Fruit fly (Drosophila melanogaster): ENCODE data around the gene CG5282.

Gene CG5282

DNA sequence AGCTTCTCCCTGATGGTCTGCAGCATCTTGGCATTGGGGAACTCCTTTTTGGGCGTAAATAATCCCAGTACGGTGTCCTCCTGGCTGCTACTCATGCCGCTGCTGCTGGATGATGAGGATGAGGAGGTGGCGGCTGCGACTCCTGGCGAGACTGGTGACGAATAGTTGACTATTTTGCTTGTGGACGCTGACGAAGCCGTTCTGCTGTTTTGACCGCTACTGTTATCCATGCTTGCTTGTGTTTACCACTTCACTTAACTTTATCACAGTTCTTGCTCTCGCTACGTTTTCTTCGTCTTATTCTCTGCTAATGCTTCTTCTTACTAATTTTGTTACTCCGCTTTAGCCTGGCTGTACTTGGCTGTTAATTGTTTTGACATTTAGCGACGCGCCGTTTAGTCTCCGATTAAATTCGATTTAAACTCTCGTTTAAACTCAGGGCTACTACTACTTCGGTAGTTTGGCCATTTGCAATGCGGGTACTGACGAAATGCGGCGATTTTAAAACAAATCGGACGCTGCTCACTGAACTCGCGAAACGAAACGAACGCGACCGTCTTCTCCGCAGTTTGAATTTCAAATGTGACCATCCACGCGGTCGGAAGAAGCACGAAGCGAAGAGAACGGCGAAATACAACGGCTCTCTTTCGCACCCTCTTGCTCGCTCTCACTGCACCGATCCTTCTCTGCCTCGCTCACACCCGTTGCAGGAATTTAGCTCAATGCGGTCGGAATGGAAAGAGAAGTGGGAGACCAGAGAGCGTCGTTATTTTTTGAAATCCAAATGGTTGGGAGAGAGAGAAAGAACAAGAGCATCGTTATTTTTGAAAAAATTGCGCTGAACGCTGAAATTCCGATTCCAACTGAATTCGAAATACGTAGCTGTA is 24.6 kb downstream of the CG5282 start, which contains the start of gene trbl (continued):
- TF ChIP-seq CG7786 (GFP tag; optimal IDR thresholded peaks at IDR 0.05) (no peak), abd-A (tag; optimal IDR thresholded peaks at IDR 0.05) (peak; percentile 2), ato (GFP tag; IDR thresholded peaks at IDR 0.05; ENCODE audit: partially characterized antibody) (peak; percentile 70; the same call in 1 of the 2 replicates), gfzf (GFP tag; optimal IDR thresholded peaks at IDR 0.05) (peak; percentile 59), nom (GFP tag; optimal IDR thresholded peaks at IDR 0.05) (peak; percentile 58), CG6254 (GFP tag; optimal IDR thresholded peaks at IDR 0.05) (no peak), CG12744 (GFP tag; optimal IDR thresholded peaks at IDR 0.05) (peak; percentile 11), Doc3 (GFP tag; IDR thresholded peaks at IDR 0.05; ENCODE audit: partially characterized antibody) (peak; percentile 37; the same call in 1 of the 3 replicates), CG14710 (tag; optimal IDR thresholded peaks at IDR 0.05) (peak; percentile 26), cwo (GFP tag; optimal IDR thresholded peaks at IDR 0.05) (no peak), Kr (GFP tag; optimal IDR thresholded peaks at IDR 0.05) (peak; percentile 13), Ravus (GFP tag; IDR thresholded peaks at IDR 0.05) (no peak), row (GFP tag; IDR thresholded peaks at IDR 0.05) (peak; percentile 9; the same call in 1 of the 3 replicates)

- peak; percentile 17 for TF ChIP-seq Med (GFP tag)
- no peak for TF ChIP-seq ken (GFP tag; IDR thresholded peaks at IDR 0.05)
- TF ChIP-seq zen2 (GFP tag; IDR thresholded peaks at IDR 0.05; ENCODE audit: partially characterized antibody), result no peak
- peak in 1 of 2 experiments; percentile 10 for TF ChIP-seq Pdp1 (GFP tag; optimal IDR thresholded peaks at IDR 0.05)
- TF ChIP-seq CG4730 (GFP tag; IDR thresholded peaks at IDR 0.05), result no peak
- peak in 1 of 2 experiments; percentile 5 for TF ChIP-seq Hr51 (GFP tag; optimal IDR thresholded peaks at IDR 0.05)
- no peak for TF ChIP-seq CG18476 (GFP tag; optimal IDR thresholded peaks at IDR 0.05)
- peak; percentile 82 for TF ChIP-seq sens (GFP tag)
- TF ChIP-seq CG12942 (GFP tag; optimal IDR thresholded peaks at IDR 0.05), result no peak
These were observed 25.4 kb downstream of the CG5282 start for dm6 chr3L:20400515-20400914.

- TF ChIP-seq zfh1 (GFP tag; IDR thresholded peaks at IDR 0.05) (peak; percentile 82), eyg (GFP tag; optimal IDR thresholded peaks at IDR 0.05) (peak; percentile 53), run (tag; optimal IDR thresholded peaks at IDR 0.05) (peak; percentile 86), wor (GFP tag; IDR thresholded peaks at IDR 0.05) (peak; percentile 59), onecut (GFP tag; IDR thresholded peaks at IDR 0.05) (peak; percentile 79), lab (GFP tag; optimal IDR thresholded peaks at IDR 0.05) (peak; percentile 92), pita (GFP tag; optimal IDR thresholded peaks at IDR 0.05) (no peak), dpn (GFP tag; optimal IDR thresholded peaks at IDR 0.05) (peak; percentile 84 to 88), Awh (GFP tag; IDR thresholded peaks at IDR 0.05) (peak; percentile 84), zen2 (GFP tag; IDR thresholded peaks at IDR 0.05; ENCODE audit: partially characterized antibody) (no peak), Sin3A (optimal IDR thresholded peaks at IDR 0.05) (no peak), Asciz (GFP tag; optimal IDR thresholded peaks at IDR 0.05) (peak; percentile 88), tio (GFP tag; optimal IDR thresholded peaks at IDR 0.05) (peak; percentile 91), chm (GFP tag; IDR thresholded peaks at IDR 0.05) (peak; percentile 79), btn (GFP tag; optimal IDR thresholded peaks at IDR 0.05) (peak; percentile 45), Hr3 (GFP tag; optimal IDR thresholded peaks at IDR 0.05) (peak; percentile 88), Dbx (GFP tag; IDR thresholded peaks at IDR 0.05) (peak; percentile 90), pho (GFP tag; optimal IDR thresholded peaks at IDR 0.05) (peak; percentile 87), CG8924 (tag; optimal IDR thresholded peaks at IDR 0.05) (peak; percentile 93), Mrtf (GFP tag; IDR thresholded peaks at IDR 0.05) (peak; percentile 78), stc (GFP tag; IDR thresholded peaks at IDR 0.05) (peak; percentile 84), shn (GFP tag; optimal IDR thresholded peaks at IDR 0.05) (peak; percentile 69), CG17186 (GFP tag; optimal IDR thresholded peaks at IDR 0.05) (peak; percentile 29), fd96Cb (tag; optimal IDR thresholded peaks at IDR 0.05) (peak; percentile 84), CG17912 (GFP tag; optimal IDR thresholded peaks at IDR 0.05) (peak; percentile 58)
These were observed 26.2 kb downstream of the CG5282 start for dm6 chr3L:20399550-20400109.

Measured in whole organism, embryonic.